Worm (Caenorhabditis elegans) whole organism, L2 larva: ENCODE measurements around the gene abi-1.

Source experiments
- C34F6.9 ChIP-seq: fragments of 150-350 bp; optimal IDR thresholded peaks from 2 replicates; lab custom pipeline; 2014; ENCODE audit warnings: missing biosample characterization, missing genetic modification characterization
- F13H6.1 ChIP-seq: sonication (generic microtip); optimal IDR thresholded peaks from 2 replicates; lab custom pipeline; 2016; ENCODE audit warnings: missing genetic modification characterization, missing compliant biosample characterization
- R02D3.7 ChIP-seq: fragments of 150-350 bp; optimal IDR thresholded peaks from 2 replicates; lab custom pipeline; 2014; ENCODE audit warnings: missing biosample characterization, missing genetic modification characterization
- Y55F3AM.14 ChIP-seq: fragments of 200-800 bp; sonication (Bioruptor generic); optimal IDR thresholded peaks from 2 replicates; lab custom pipeline; 2018; ENCODE audit warnings: mild to moderate bottlenecking, missing genetic modification characterization, missing compliant biosample characterization
- ZK546.5 ChIP-seq: sonication (generic microtip); optimal IDR thresholded peaks from 2 replicates; lab custom pipeline; 2017; ENCODE audit warnings: missing biosample characterization, missing genetic modification characterization
- aly-2 ChIP-seq: fragments of 150-350 bp; optimal IDR thresholded peaks from 2 replicates; lab custom pipeline; 2014; ENCODE audit warnings: missing biosample characterization, missing genetic modification characterization
- ama-1 ChIP-seq: fragments of 150-350 bp; optimal IDR thresholded peaks from 2 replicates; lab custom pipeline; 2018; ENCODE audit warnings: inconsistent platforms
- blmp-1 ChIP-seq: sonication (generic microtip); optimal IDR thresholded peaks from 2 replicates; lab custom pipeline; 2017; ENCODE audit warnings: missing genetic modification characterization, mild to moderate bottlenecking, missing compliant biosample characterization, antibody characterized with exemption, moderate library complexity; ENCODE audit not compliant: insufficient read depth
- ceh-16 ChIP-seq: fragments of 150-350 bp; optimal IDR thresholded peaks from 2 replicates; lab custom pipeline; 2014; ENCODE audit warnings: missing biosample characterization, missing genetic modification characterization
- ceh-82 ChIP-seq: fragments of 150-350 bp; optimal IDR thresholded peaks from 2 replicates; lab custom pipeline; 2014; ENCODE audit warnings: missing biosample characterization, missing genetic modification characterization
- crh-2 ChIP-seq: sonication (generic microtip); optimal IDR thresholded peaks from 2 replicates; lab custom pipeline; 2017; ENCODE audit warnings: missing biosample characterization, missing genetic modification characterization
- dmd-4 ChIP-seq: sonication (generic microtip); optimal IDR thresholded peaks from 2 replicates; lab custom pipeline; 2017; ENCODE audit warnings: missing biosample characterization, missing genetic modification characterization
- egl-27 ChIP-seq: sonication (generic microtip); optimal IDR thresholded peaks from 3 replicates; lab custom pipeline; 2017; ENCODE audit warnings: missing biosample characterization, missing genetic modification reagents, missing genetic modification characterization
- elt-1 ChIP-seq: fragments of 150-350 bp; optimal IDR thresholded peaks from 2 replicates; lab custom pipeline; 2014; ENCODE audit warnings: missing biosample characterization, missing genetic modification characterization
- fos-1 ChIP-seq: fragments of 150-350 bp; optimal IDR thresholded peaks from 2 replicates; lab custom pipeline; 2014; ENCODE audit warnings: missing biosample characterization, missing genetic modification characterization
- gmeb-1 ChIP-seq: fragments of 150-350 bp; optimal IDR thresholded peaks from 2 replicates; lab custom pipeline; 2014; ENCODE audit warnings: missing biosample characterization, missing genetic modification characterization
- lin-11 ChIP-seq: fragments of 150-350 bp; sonication (generic microtip); optimal IDR thresholded peaks from 2 replicates; lab custom pipeline; 2014; ENCODE audit warnings: missing biosample characterization, missing genetic modification characterization, inconsistent platforms, mixed read lengths
- lin-13 ChIP-seq: fragments of 150-350 bp; optimal IDR thresholded peaks from 2 replicates; lab custom pipeline; 2014; ENCODE audit warnings: missing biosample characterization, missing genetic modification reagents, missing genetic modification characterization
- lin-39 ChIP-seq: fragments of 150-350 bp; optimal IDR thresholded peaks from 2 replicates; lab custom pipeline; 2014; ENCODE audit warnings: missing biosample characterization, missing genetic modification reagents, missing genetic modification characterization
- lsy-2 ChIP-seq, 2 experiments: fragments of 150-350 bp in 1 of 2; sonication (generic microtip) in 1 of 2; optimal IDR thresholded peaks; 2 replicates each; lab custom pipeline; 2014 to 2017; ENCODE audit warnings: missing biosample characterization in 2 of 2, missing genetic modification characterization in 2 of 2
- mbf-1 ChIP-seq: sonication (generic microtip); optimal IDR thresholded peaks from 2 replicates; lab custom pipeline; 2017; ENCODE audit warnings: missing biosample characterization, missing genetic modification characterization
- mdl-1 ChIP-seq, 2 experiments: fragments of 150-350 bp in 1 of 2; sonication (generic microtip) in 1 of 2; optimal IDR thresholded peaks; 2 replicates each; lab custom pipeline; 2017; ENCODE audit warnings: missing biosample characterization in 2 of 2, missing genetic modification characterization in 2 of 2
- nhr-10 ChIP-seq: sonication (generic microtip); optimal IDR thresholded peaks from 2 replicates; lab custom pipeline; 2017; ENCODE audit warnings: missing biosample characterization, missing genetic modification characterization
- nhr-11 ChIP-seq: fragments of 150-350 bp; optimal IDR thresholded peaks from 2 replicates; lab custom pipeline; 2014; ENCODE audit warnings: missing biosample characterization, missing genetic modification characterization
- nhr-12 ChIP-seq: fragments of 150-350 bp; optimal IDR thresholded peaks from 2 replicates; lab custom pipeline; 2014; ENCODE audit warnings: missing biosample characterization, missing genetic modification characterization
- nhr-129 ChIP-seq: fragments of 150-350 bp; optimal IDR thresholded peaks from 2 replicates; lab custom pipeline; 2014; ENCODE audit warnings: missing biosample characterization, missing genetic modification characterization
- nhr-21 ChIP-seq: fragments of 150-350 bp; optimal IDR thresholded peaks from 2 replicates; lab custom pipeline; 2014; ENCODE audit warnings: missing biosample characterization, missing genetic modification characterization
- nhr-237 ChIP-seq: fragments of 150-350 bp; optimal IDR thresholded peaks from 2 replicates; lab custom pipeline; 2014; ENCODE audit warnings: missing biosample characterization, missing genetic modification characterization
- nhr-25 ChIP-seq: fragments of 150-350 bp; sonication (generic microtip); optimal IDR thresholded peaks from 3 replicates; lab custom pipeline; 2014; ENCODE audit warnings: missing biosample characterization, missing genetic modification characterization
- nhr-6 ChIP-seq: fragments of 150-350 bp; optimal IDR thresholded peaks from 2 replicates; lab custom pipeline; 2014; ENCODE audit warnings: missing biosample characterization, missing genetic modification characterization
- nhr-77 ChIP-seq: fragments of 150-350 bp; optimal IDR thresholded peaks from 2 replicates; lab custom pipeline; 2014; ENCODE audit warnings: missing biosample characterization, missing genetic modification characterization
- peb-1 ChIP-seq: fragments of 150-350 bp; optimal IDR thresholded peaks from 2 replicates; lab custom pipeline; 2014; ENCODE audit warnings: missing biosample characterization, missing genetic modification characterization
- sem-4 ChIP-seq: fragments of 150-350 bp; optimal IDR thresholded peaks from 2 replicates; lab custom pipeline; 2014; ENCODE audit warnings: missing biosample characterization, missing genetic modification reagents, missing genetic modification characterization
- skn-1 ChIP-seq: sonication (generic microtip); optimal IDR thresholded peaks from 2 replicates; lab custom pipeline; 2017; ENCODE audit warnings: missing biosample characterization, missing genetic modification characterization
- sma-3 ChIP-seq: sonication (generic microtip); optimal IDR thresholded peaks from 2 replicates; lab custom pipeline; 2016; ENCODE audit warnings: missing genetic modification reagents, missing genetic modification characterization, missing compliant biosample characterization
- sma-9 ChIP-seq, 2 experiments: fragments of 150-350 bp in 1 of 2; sonication (generic microtip) in 1 of 2; optimal IDR thresholded peaks; 2 replicates each; lab custom pipeline; 2014 to 2016; ENCODE audit warnings: missing genetic modification characterization in 2 of 2, mild to moderate bottlenecking in 1 of 2, missing biosample characterization in 1 of 2, missing compliant biosample characterization in 1 of 2, missing genetic modification reagents in 1 of 2, moderate library complexity in 1 of 2
- snpc-4 ChIP-seq: fragments of 150-350 bp; optimal IDR thresholded peaks from 2 replicates; lab custom pipeline; 2014; ENCODE audit warnings: missing biosample characterization, missing genetic modification characterization
- unc-39 ChIP-seq: fragments of 150-350 bp; optimal IDR thresholded peaks from 2 replicates; lab custom pipeline; 2014; ENCODE audit warnings: missing biosample characterization, missing genetic modification characterization
- unc-55 ChIP-seq: fragments of 150-350 bp; sonication (generic microtip); optimal IDR thresholded peaks from 3 replicates; lab custom pipeline; 2014; ENCODE audit warnings: missing biosample characterization, missing genetic modification reagents, missing genetic modification characterization
- zag-1 ChIP-seq: fragments of 150-350 bp; optimal IDR thresholded peaks from 2 replicates; lab custom pipeline; 2014; ENCODE audit warnings: missing biosample characterization, missing genetic modification characterization
- ztf-1 ChIP-seq: fragments of 200-800 bp; sonication (Bioruptor generic); conservative IDR thresholded peaks from 2 replicates; pipeline ENCODE4 v1.3.6; 2022; ENCODE audit warnings: missing genetic modification characterization, missing compliant biosample characterization
- ztf-4 ChIP-seq: fragments of 150-350 bp; optimal IDR thresholded peaks from 2 replicates; lab custom pipeline; 2014; ENCODE audit warnings: missing biosample characterization, missing genetic modification characterization

The abi-1 gene

DNA sequence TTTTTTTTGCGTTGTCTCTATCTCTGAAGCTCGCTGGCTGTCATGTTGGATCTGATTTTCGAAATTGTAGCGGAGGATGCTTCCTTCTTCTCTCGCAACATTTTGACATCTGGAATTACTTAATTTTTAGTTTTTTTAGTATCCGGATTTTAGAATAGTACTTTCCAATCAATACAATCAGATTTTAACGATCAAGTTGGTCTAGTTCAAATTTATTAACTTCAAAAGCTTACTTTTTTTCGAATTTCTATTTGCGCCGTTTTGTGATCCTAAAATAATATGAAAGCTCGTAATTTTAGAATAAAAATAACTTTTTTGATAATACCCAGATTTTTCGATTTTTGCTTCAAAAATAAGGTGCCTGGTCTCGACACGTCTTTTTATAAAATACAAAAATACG lies 17.5 kb upstream of the abi-1 start, which contains the start of gene B0336.12:
Gene B0336.12, minus strand, starts transcription at position 101 of the 400 bp plus-strand sequence.
- TF ChIP-seq nhr-25 (tag; lab: Kevin White, UChicago) (no peak), nhr-11 (tag; lab: Kevin White, UChicago) (no peak), nhr-6 (tag; lab: Kevin White, UChicago) (no peak), ceh-82 (no peak), ama-1 (no peak)

DNA sequence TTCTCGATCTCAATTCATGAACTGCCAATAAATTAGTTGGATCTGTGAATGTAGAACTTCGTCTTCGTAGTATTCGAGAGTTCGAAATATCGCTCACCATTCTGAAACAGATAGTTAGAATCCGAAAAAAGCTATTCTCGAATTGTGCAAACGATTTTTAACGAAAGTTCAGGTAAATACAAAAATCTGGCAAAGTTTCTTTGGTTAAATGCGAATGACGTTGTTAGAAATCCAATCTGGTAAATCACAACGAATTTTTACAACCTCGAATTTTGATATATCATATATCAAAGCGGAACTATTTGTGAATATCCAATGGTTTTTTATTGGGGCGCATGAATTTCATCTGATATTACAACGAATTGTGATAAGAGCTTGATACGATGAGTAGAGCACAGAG lies 16.7 kb upstream of the abi-1 start, which contains the start of gene hpo-28:
Gene hpo-28, minus strand, starts transcription at position 101 of the 400 bp plus-strand sequence.
- TF ChIP-seq skn-1 (tag; lab: Kevin White, UChicago) = no peak
- TF ChIP-seq nhr-6 (tag; lab: Kevin White, UChicago) = no peak
- TF ChIP-seq nhr-12 = no peak
- TF ChIP-seq ztf-4 = no peak
- TF ChIP-seq elt-1 (tag; lab: Kevin White, UChicago) = no peak
- TF ChIP-seq aly-2 (tag; lab: Kevin White, UChicago) = no peak
- TF ChIP-seq sma-9 (GFP tag; optimal IDR thresholded peaks at IDR 0.05; lab: Kevin White, UChicago) = no peak
- TF ChIP-seq sma-9 (tag; optimal IDR thresholded peaks at IDR 0.05; lab: Kevin White, UChicago) = no peak
- no peak for TF ChIP-seq ceh-82
- no peak for TF ChIP-seq zag-1 (tag; lab: Kevin White, UChicago)

DNA sequence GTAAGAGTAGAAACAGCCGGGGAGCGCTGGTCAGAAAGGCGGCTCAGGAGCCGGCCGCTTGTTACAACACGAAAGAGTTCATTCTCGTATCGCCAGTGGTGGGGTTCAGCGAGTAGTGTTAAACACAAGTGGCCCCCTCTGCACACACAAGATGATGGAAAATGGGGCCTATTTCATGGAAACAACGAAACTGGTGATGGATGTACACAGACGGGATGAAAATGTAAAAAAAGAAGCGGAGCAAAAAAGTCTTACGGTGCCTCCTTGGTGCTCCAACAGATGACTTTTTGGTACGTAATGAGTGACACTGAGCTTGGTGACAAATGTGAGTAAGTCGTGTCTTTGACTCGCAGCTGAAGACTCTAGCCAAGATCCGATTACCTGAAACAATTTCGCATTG lies 15.5 kb upstream of the abi-1 start:
- no peak for TF ChIP-seq C34F6.9
- no peak for TF ChIP-seq R02D3.7 (tag; lab: Kevin White, UChicago)
- TF ChIP-seq nhr-129 (tag; lab: Kevin White, UChicago) = peak; percentile 50
- TF ChIP-seq mdl-1 (tag; optimal IDR thresholded peaks at IDR 0.05; lab: Kevin White, UChicago) = no peak

DNA sequence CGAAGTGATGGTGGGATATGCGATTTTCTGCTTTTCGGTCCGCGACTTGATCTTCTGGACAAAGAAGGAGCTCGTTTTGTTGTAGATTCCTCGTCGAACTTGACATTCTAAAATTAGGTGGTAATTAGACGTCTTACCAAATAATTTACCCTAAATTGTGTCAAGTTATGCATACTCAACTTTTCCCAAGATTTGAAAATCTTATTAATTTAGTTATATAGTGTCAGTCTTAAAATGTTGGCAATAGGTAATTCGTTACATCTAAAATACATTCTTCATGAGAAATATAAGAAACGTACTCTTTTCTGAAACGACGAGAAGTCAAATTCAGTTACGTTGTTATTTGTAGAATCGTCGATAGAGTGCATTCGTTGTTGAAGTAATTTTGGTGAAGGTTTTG lies 15.0 kb upstream of the abi-1 start:
- no peak for TF ChIP-seq sma-9 (GFP tag; optimal IDR thresholded peaks at IDR 0.05; lab: Kevin White, UChicago)
- TF ChIP-seq sma-9 (tag; optimal IDR thresholded peaks at IDR 0.05; lab: Kevin White, UChicago) = no peak
- no peak for TF ChIP-seq fos-1
- TF ChIP-seq dmd-4 (tag; lab: Kevin White, UChicago) = no peak
- TF ChIP-seq ceh-16 (tag; lab: Kevin White, UChicago) = no peak
- TF ChIP-seq nhr-129 (tag; lab: Kevin White, UChicago) = no peak
- no peak for TF ChIP-seq ceh-82
- TF ChIP-seq lsy-2 (tag; optimal IDR thresholded peaks at IDR 0.05; lab: Kevin White, UChicago) = no peak
- TF ChIP-seq nhr-237 (tag; lab: Kevin White, UChicago) = no peak
- no peak for TF ChIP-seq lin-39
- no peak for TF ChIP-seq crh-2
- TF ChIP-seq Y55F3AM.14 (GFP tag; lab: Kevin White, UChicago) = no peak
- TF ChIP-seq nhr-25 (tag; lab: Kevin White, UChicago) = no peak
- TF ChIP-seq, all 48 proteins: peak for 0

DNA sequence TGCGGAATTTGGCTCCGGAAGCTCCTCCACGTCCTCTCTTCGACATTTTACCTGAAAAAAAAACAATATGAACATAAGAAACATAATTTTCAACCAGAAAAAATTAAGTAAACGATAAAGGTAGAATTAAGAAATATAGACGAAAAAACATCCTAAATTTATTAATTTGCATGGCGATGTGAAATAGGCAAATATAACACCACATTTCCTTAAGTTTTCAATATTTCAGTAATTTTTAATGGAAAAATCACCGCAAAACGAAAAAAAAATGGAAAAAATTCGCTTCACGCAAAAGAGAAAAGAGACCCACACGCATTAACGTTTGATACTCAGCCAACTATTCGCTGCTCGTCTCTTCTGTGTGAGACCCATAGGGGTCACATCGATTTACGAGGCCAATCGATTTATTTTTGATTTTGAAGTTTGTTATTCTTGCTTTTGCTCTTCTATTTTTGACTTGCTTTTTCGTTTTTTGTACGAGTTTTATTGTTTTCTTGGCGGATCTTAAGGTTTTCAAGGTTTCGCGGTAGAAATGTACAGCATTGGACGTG lies 13.6 kb upstream of the abi-1 start, which contains the start of gene rpl-23:
Gene rpl-23, minus strand, starts transcription at position 51 of the 551 bp plus-strand sequence.
- TF ChIP-seq unc-39 (tag; lab: Kevin White, UChicago) = no peak
- TF ChIP-seq lin-11 (tag; lab: Kevin White, UChicago) = peak; percentile 92
- peak; percentile 84 for TF ChIP-seq sem-4 (tag; lab: Kevin White, UChicago)
- TF ChIP-seq snpc-4 (tag; lab: Kevin White, UChicago) = peak; percentile 72
- TF ChIP-seq F13H6.1 (tag; lab: Kevin White, UChicago) = peak; percentile 78
- peak; percentile 90 for TF ChIP-seq sma-9 (GFP tag; optimal IDR thresholded peaks at IDR 0.05; lab: Kevin White, UChicago)
- no peak for TF ChIP-seq sma-9 (tag; optimal IDR thresholded peaks at IDR 0.05; lab: Kevin White, UChicago)
- peak; percentile 25 for TF ChIP-seq nhr-77 (tag; lab: Kevin White, UChicago)
- TF ChIP-seq ceh-16 (tag; lab: Kevin White, UChicago) = peak; percentile 55
- TF ChIP-seq unc-55 (GFP tag; lab: Kevin White, UChicago) = peak; percentile 100
- TF ChIP-seq nhr-237 (tag; lab: Kevin White, UChicago) = no peak
- TF ChIP-seq mdl-1 (tag; optimal IDR thresholded peaks at IDR 0.05; lab: Kevin White, UChicago) = peak in 1 of 2 experiments; percentile 29
- TF ChIP-seq ztf-4 = peak; percentile 88
- TF ChIP-seq ztf-1 (GFP tag; lab: Robert Waterston, UW) = no peak
- no peak for TF ChIP-seq peb-1 (tag; lab: Kevin White, UChicago)
- TF ChIP-seq ceh-82 = peak; percentile 73
- TF ChIP-seq lin-13 (GFP tag; lab: Kevin White, UChicago) = peak; percentile 96
- no peak for TF ChIP-seq dmd-4 (tag; lab: Kevin White, UChicago)
- peak; percentile 76 for TF ChIP-seq egl-27 (tag; lab: Kevin White, UChicago)
- peak; percentile 12 for TF ChIP-seq nhr-10
- peak; percentile 83 for TF ChIP-seq ama-1
- TF ChIP-seq lsy-2 (tag; optimal IDR thresholded peaks at IDR 0.05; lab: Kevin White, UChicago) = peak; percentile 85 to 96
- TF ChIP-seq nhr-21 (tag; lab: Kevin White, UChicago) = peak; percentile 89
- TF ChIP-seq ZK546.5 (tag; lab: Kevin White, UChicago) = peak; percentile 59
- peak; percentile 96 for TF ChIP-seq R02D3.7 (tag; lab: Kevin White, UChicago)
- TF ChIP-seq blmp-1 (tag; lab: Kevin White, UChicago) = peak; percentile 80
- no peak for TF ChIP-seq elt-1 (tag; lab: Kevin White, UChicago)
- TF ChIP-seq nhr-25 (tag; lab: Kevin White, UChicago) = peak; percentile 95
- TF ChIP-seq crh-2 = peak; percentile 97
- TF ChIP-seq nhr-6 (tag; lab: Kevin White, UChicago) = peak; percentile 92
- peak; percentile 88 for TF ChIP-seq sma-3 (GFP tag; lab: Kevin White, UChicago)
- TF ChIP-seq C34F6.9 = peak; percentile 97
- TF ChIP-seq gmeb-1 = peak; percentile 91
- no peak for TF ChIP-seq nhr-12
- no peak for TF ChIP-seq mbf-1 (tag; lab: Kevin White, UChicago)
